Fruit fly (Drosophila melanogaster) S2 (cell line): ENCODE results near the gene CG8097.

Experiments used
- CG8478 ChIP-seq: fragments of >200 bp; optimal IDR thresholded peaks from 2 replicates; lab custom pipeline; 2018
- CTCF ChIP-seq, 2 experiments: fragments of >200 bp; optimal IDR thresholded peaks; 2 replicates each; lab custom pipeline; 2018

The CG8097 gene

dm6 chrX:15579579-15579978, 3.4 kb upstream of the CG8097 start:
- TF ChIP-seq CG8478 (lab: Kevin White, UChicago) (no peak), CTCF (optimal IDR thresholded peaks at IDR 0.05; lab: Kevin White, UChicago) (no peak)

- TF ChIP-seq CG8478 (lab: Kevin White, UChicago) (no peak), CTCF (optimal IDR thresholded peaks at IDR 0.05; lab: Kevin White, UChicago) (no peak)
Measured at dm6 chrX:15583842-15584441, 983 bp downstream of the CG8097 start.

dm6 chrX:15587433-15587832, 4.5 kb downstream of the CG8097 start, which contains the start of gene Alp11:
Gene Alp11, plus strand, starts transcription at chrX:15587733.
- no peak for TF ChIP-seq CTCF (optimal IDR thresholded peaks at IDR 0.05; lab: Kevin White, UChicago)
- no peak for TF ChIP-seq CG8478 (lab: Kevin White, UChicago)

dm6 chrX:15591721-15592491, 8.9 kb downstream of the CG8097 start:
- no peak for TF ChIP-seq CG8478 (lab: Kevin White, UChicago)
- no peak for TF ChIP-seq CTCF (optimal IDR thresholded peaks at IDR 0.05; lab: Kevin White, UChicago)

dm6 chrX:15592822-15593476, 10.0 kb downstream of the CG8097 start:
- TF ChIP-seq CTCF (optimal IDR thresholded peaks at IDR 0.05; lab: Kevin White, UChicago), result no peak
- TF ChIP-seq CG8478 (lab: Kevin White, UChicago), result no peak

dm6 chrX:15593477-15594229, 10.7 kb downstream of the CG8097 start, which contains the start of gene Chsy:
Gene Chsy, minus strand, starts transcription at chrX:15593534.
- TF ChIP-seq CTCF (optimal IDR thresholded peaks at IDR 0.05; lab: Kevin White, UChicago), result no peak
- TF ChIP-seq CG8478 (lab: Kevin White, UChicago), result no peak

- TF ChIP-seq CTCF (optimal IDR thresholded peaks at IDR 0.05; lab: Kevin White, UChicago) (peak; percentile 78 to 92), CG8478 (lab: Kevin White, UChicago) (no peak)
Measured at dm6 chrX:15594230-15594857, 11.4 kb downstream of the CG8097 start.

- TF ChIP-seq CG8478 (lab: Kevin White, UChicago), result no peak
Measured at dm6 chrX:15599697-15600096, 16.7 kb downstream of the CG8097 start.

dm6 chrX:15601285-15601684, 18.3 kb downstream of the CG8097 start:
- TF ChIP-seq CG8478 (lab: Kevin White, UChicago), result no peak
- no peak for TF ChIP-seq CTCF (optimal IDR thresholded peaks at IDR 0.05; lab: Kevin White, UChicago)

dm6 chrX:15602438-15602837, 19.5 kb downstream of the CG8097 start:
- no peak for TF ChIP-seq CG8478 (lab: Kevin White, UChicago)
- no peak for TF ChIP-seq CTCF (optimal IDR thresholded peaks at IDR 0.05; lab: Kevin White, UChicago)

dm6 chrX:15608751-15609345, 25.9 kb downstream of the CG8097 start:
- TF ChIP-seq CG8478 (lab: Kevin White, UChicago) (no peak), CTCF (optimal IDR thresholded peaks at IDR 0.05; lab: Kevin White, UChicago) (no peak)

dm6 chrX:15609351-15609750, 26.4 kb downstream of the CG8097 start:
- TF ChIP-seq CTCF (optimal IDR thresholded peaks at IDR 0.05; lab: Kevin White, UChicago) (no peak), CG8478 (lab: Kevin White, UChicago) (no peak)

- TF ChIP-seq CTCF (optimal IDR thresholded peaks at IDR 0.05; lab: Kevin White, UChicago) (no peak), CG8478 (lab: Kevin White, UChicago) (no peak)
Measured at dm6 chrX:15610173-15610572, 27.2 kb downstream of the CG8097 start.

dm6 chrX:15610957-15611356, 28.0 kb downstream of the CG8097 start:
- TF ChIP-seq CTCF (optimal IDR thresholded peaks at IDR 0.05; lab: Kevin White, UChicago) (no peak), CG8478 (lab: Kevin White, UChicago) (no peak)
